Fruit fly (Drosophila melanogaster) whole organism, adult: ENCODE results near the gene Nlg3.

Experiments
- CG11617 ChIP-seq: fragments of 200-800 bp; sonication (Bioruptor generic); optimal IDR thresholded peaks from 2 replicates; lab custom pipeline; 2017; ENCODE audit warnings: mild to moderate bottlenecking, missing biosample characterization, missing genetic modification reagents, missing genetic modification characterization
- CG12768 ChIP-seq: fragments of 200-800 bp; sonication (Bioruptor generic); optimal IDR thresholded peaks from 2 replicates; lab custom pipeline; 2017; ENCODE audit warnings: missing biosample characterization, missing genetic modification characterization, mild to moderate bottlenecking, moderate library complexity, missing genetic modification reagents
- CG14711 ChIP-seq: fragments of 200-800 bp; sonication (Bioruptor generic); optimal IDR thresholded peaks from 2 replicates; lab custom pipeline; 2018; ENCODE audit warnings: missing biosample characterization, mild to moderate bottlenecking, missing genetic modification characterization, moderate library complexity
- CG1620 ChIP-seq: fragments of 200-800 bp; sonication (Bioruptor generic); optimal IDR thresholded peaks from 2 replicates; lab custom pipeline; 2016; ENCODE audit warnings: missing biosample characterization, missing genetic modification characterization
- CG33017 ChIP-seq: fragments of 200-800 bp; sonication (Bioruptor generic); optimal IDR thresholded peaks from 2 replicates; lab custom pipeline; 2018; ENCODE audit warnings: missing biosample characterization, mild to moderate bottlenecking, missing genetic modification characterization, moderate library complexity
- CG5204 ChIP-seq: fragments of 200-800 bp; sonication (Bioruptor generic); optimal IDR thresholded peaks from 2 replicates; lab custom pipeline; 2016; ENCODE audit warnings: missing biosample characterization, missing genetic modification characterization
- CG7045 ChIP-seq: fragments of 200-800 bp; sonication (Bioruptor generic); optimal IDR thresholded peaks from 2 replicates; lab custom pipeline; 2017; ENCODE audit warnings: missing biosample characterization, mild to moderate bottlenecking, missing genetic modification characterization
- CG7101 ChIP-seq: fragments of 200-800 bp; sonication (Bioruptor generic); optimal IDR thresholded peaks from 2 replicates; lab custom pipeline; 2018; ENCODE audit warnings: missing biosample characterization, mild to moderate bottlenecking, missing genetic modification characterization, moderate library complexity
- Clk ChIP-seq: fragments of 200-800 bp; sonication (Bioruptor generic); optimal IDR thresholded peaks from 2 replicates; lab custom pipeline; 2017; ENCODE audit warnings: missing biosample characterization, missing genetic modification characterization
- Crg-1 ChIP-seq: fragments of 200-800 bp; sonication (Bioruptor generic); optimal IDR thresholded peaks from 2 replicates; lab custom pipeline; 2016; ENCODE audit warnings: missing biosample characterization, missing genetic modification characterization
- Hr96 ChIP-seq: fragments of 200-800 bp; sonication (Bioruptor generic); optimal IDR thresholded peaks from 2 replicates; lab custom pipeline; 2016; ENCODE audit warnings: missing biosample characterization, missing genetic modification characterization
- Mnt ChIP-seq: fragments of 200-800 bp; sonication (Bioruptor generic); optimal IDR thresholded peaks from 2 replicates; lab custom pipeline; 2016; ENCODE audit warnings: missing biosample characterization, mild to moderate bottlenecking, missing genetic modification characterization
- bab1 ChIP-seq: fragments of 200-800 bp; sonication (Bioruptor generic); optimal IDR thresholded peaks from 3 replicates; lab custom pipeline; 2019; ENCODE audit warnings: missing biosample characterization, mild to moderate bottlenecking, missing genetic modification characterization, moderate library complexity
- cic ChIP-seq: fragments of 200-800 bp; sonication (Bioruptor generic); optimal IDR thresholded peaks from 2 replicates; lab custom pipeline; 2017; ENCODE audit warnings: missing biosample characterization, mild to moderate bottlenecking, missing genetic modification characterization, moderate library complexity
- cnc ChIP-seq, 2 experiments: fragments of >200 bp; optimal IDR thresholded peaks; 2 replicates each; lab custom pipeline; 2017
- kay ChIP-seq: fragments of 200-800 bp; sonication (Bioruptor generic); peaks from one replicate; lab custom pipeline; 2016; ENCODE audit warnings: missing biosample characterization, missing genetic modification characterization, borderline replicate concordance
- ovo ChIP-seq: fragments of 200-800 bp; sonication (Bioruptor generic); optimal IDR thresholded peaks from 2 replicates; lab custom pipeline; 2016; ENCODE audit warnings: missing biosample characterization, missing genetic modification characterization
- pad ChIP-seq: fragments of 200-800 bp; sonication (Bioruptor generic); optimal IDR thresholded peaks from 3 replicates; lab custom pipeline; 2017; ENCODE audit warnings: missing biosample characterization, missing genetic modification characterization, mild to moderate bottlenecking, moderate library complexity, missing genetic modification reagents
- tj ChIP-seq: fragments of 200-800 bp; sonication (Bioruptor generic); optimal IDR thresholded peaks from 3 replicates; lab custom pipeline; 2017; ENCODE audit warnings: missing biosample characterization, mild to moderate bottlenecking, missing genetic modification characterization, moderate library complexity
- toe ChIP-seq: fragments of 200-800 bp; sonication (Bioruptor generic); optimal IDR thresholded peaks from 2 replicates; lab custom pipeline; 2016; ENCODE audit warnings: missing biosample characterization, missing genetic modification characterization

Gene Nlg3

dm6 chr3R:7523594-7523993, 115.6 kb downstream of the Nlg3 start, which contains the start of gene alpha-Est7:
Gene alpha-Est7, minus strand, starts transcription at chr3R:7523753.
- TF ChIP-seq toe (GFP tag; lab: Kevin White, UChicago), result peak; percentile 7
- peak; percentile 33 for TF ChIP-seq CG12768 (GFP tag; lab: Kevin White, UChicago)
- TF ChIP-seq CG7101, result no peak
- peak; percentile 91 for TF ChIP-seq kay (GFP tag; lab: Kevin White, UChicago)

- peak; percentile 24 for TF ChIP-seq cic
- TF ChIP-seq cnc (optimal IDR thresholded peaks at IDR 0.05; lab: Kevin White, UChicago), result peak in 1 of 2 experiments; percentile 31
- TF ChIP-seq Clk (GFP tag; lab: Kevin White, UChicago), result no peak
- peak; percentile 27 for TF ChIP-seq ovo
- peak; percentile 65 for TF ChIP-seq CG7101
- peak; percentile 61 for TF ChIP-seq kay (GFP tag; lab: Kevin White, UChicago)
- TF ChIP-seq CG7045 (GFP tag; lab: Kevin White, UChicago), result peak; percentile 5
- no peak for TF ChIP-seq bab1 (GFP tag; lab: Kevin White, UChicago)
- peak; percentile 10 for TF ChIP-seq Mnt (GFP tag; lab: Kevin White, UChicago)
- peak; percentile 26 for TF ChIP-seq toe (GFP tag; lab: Kevin White, UChicago)
- no peak for TF ChIP-seq tj (GFP tag; lab: Kevin White, UChicago)
- TF ChIP-seq pad (GFP tag; lab: Kevin White, UChicago), result no peak
- TF ChIP-seq CG12768 (GFP tag; lab: Kevin White, UChicago), result peak; percentile 44
- peak; percentile 16 for TF ChIP-seq CG14711 (tag; lab: Kevin White, UChicago)
- peak; percentile 60 for TF ChIP-seq Crg-1 (GFP tag; lab: Kevin White, UChicago)
- TF ChIP-seq CG5204 (GFP tag; lab: Kevin White, UChicago), result peak; percentile 20
- TF ChIP-seq CG33017 (tag; lab: Kevin White, UChicago), result peak; percentile 59
- TF ChIP-seq CG11617, result no peak
- no peak for TF ChIP-seq Hr96 (GFP tag; lab: Kevin White, UChicago)
- no peak for TF ChIP-seq CG1620 (GFP tag; lab: Kevin White, UChicago)
These were observed 116.8 kb downstream of the Nlg3 start for dm6 chr3R:7522266-7522955.
